Worm (Caenorhabditis elegans) whole organism, L4/young adult: ENCODE measurements around the gene nlp-31.

ENCODE experiments used
- W03F9.2 ChIP-seq: fragments of 150-350 bp; optimal IDR thresholded peaks from 2 replicates; lab custom pipeline; 2014; ENCODE audit warnings: missing biosample characterization, missing genetic modification characterization
- him-1 ChIP-seq: sonication (generic microtip); optimal IDR thresholded peaks from 2 replicates; lab custom pipeline; 2016; ENCODE audit warnings: missing genotype, missing genetic modification reagents, missing genetic modification characterization, missing compliant biosample characterization

DNA sequence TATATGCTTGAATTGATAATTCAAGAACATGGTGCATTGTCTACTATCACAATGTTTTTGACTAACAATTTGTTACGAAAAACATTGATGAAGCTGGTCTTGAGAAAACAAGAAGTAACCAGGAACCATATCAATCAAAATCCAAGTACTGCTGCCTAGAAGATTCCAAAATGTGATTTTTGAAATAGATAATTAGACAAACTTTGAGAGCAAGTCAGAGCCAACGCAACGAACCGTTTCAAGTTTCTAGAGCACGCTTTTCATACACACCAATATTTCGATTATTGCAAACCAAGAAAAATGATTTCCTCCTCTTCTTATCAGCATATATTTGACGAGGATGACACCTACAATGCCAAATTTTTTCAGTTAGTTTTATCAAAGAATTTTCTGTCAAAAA lies 36.9 kb downstream of the nlp-31 start, which contains the start of gene srw-89:
- no peak for TF ChIP-seq W03F9.2
- TF ChIP-seq him-1 (tag; lab: Kevin White, UChicago): no peak
